Worm (Caenorhabditis elegans) whole organism, midembryonic: ENCODE results near the gene prp-38.

Experiments used
- T22C8.4 ChIP-seq: fragments of 200-800 bp; sonication (Bioruptor generic); IDR thresholded peaks from 2 replicates; pipeline ENCODE4 v1.3.6; 2022; ENCODE audit warnings: missing genetic modification characterization, missing compliant biosample characterization
- flt-1 ChIP-seq: fragments of 200-800 bp; sonication (Bioruptor generic); IDR thresholded peaks from 2 replicates; pipeline ENCODE4 v1.3.6; 2022; ENCODE audit warnings: missing genetic modification characterization, missing compliant biosample characterization
- tab-1 ChIP-seq: fragments of 200-800 bp; sonication (Bioruptor generic); IDR thresholded peaks from 2 replicates; pipeline ENCODE4 v1.3.6; 2022; ENCODE audit warnings: missing genetic modification characterization, missing compliant biosample characterization

DNA sequence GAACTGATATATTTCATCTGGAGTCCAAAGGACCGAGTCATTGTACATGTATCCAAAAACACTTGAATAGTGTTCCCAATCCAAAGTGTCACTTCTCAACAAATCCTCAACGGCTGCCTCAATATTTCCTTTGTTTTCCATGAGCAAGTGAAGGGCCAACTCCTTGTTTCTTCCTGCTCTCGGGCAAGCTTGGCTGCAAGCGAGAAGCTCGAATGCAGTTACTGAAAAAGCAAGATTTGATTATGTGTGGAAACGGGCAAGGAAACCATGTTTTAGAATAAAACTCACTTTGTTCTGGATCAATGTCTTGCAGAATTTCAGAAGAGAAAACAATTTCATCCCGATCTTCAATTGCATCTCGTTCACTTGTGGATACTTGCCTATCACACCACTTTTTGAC is 48.4 kb upstream of the prp-38 start:
- no peak for TF ChIP-seq flt-1 (GFP tag; lab: Robert Waterston, UW)
- TF ChIP-seq T22C8.4 = no peak
- TF ChIP-seq tab-1 (GFP tag; lab: Robert Waterston, UW) = no peak
